Fruit fly (Drosophila melanogaster) whole organism, wandering third instar larva: ENCODE results near the gene CG13127.
A peak's percentile ranks its signal among the peaks of the same experiment; 100 is the strongest.

ENCODE experiments used
- Abd-B ChIP-seq: fragments of >200 bp; optimal IDR thresholded peaks from 2 replicates; lab custom pipeline; 2017; ENCODE audit warnings: missing biosample characterization, missing genetic modification characterization
- CG32264 ChIP-seq: fragments of 200-800 bp; sonication (Bioruptor generic); optimal IDR thresholded peaks from 2 replicates; lab custom pipeline; 2016; ENCODE audit warnings: missing biosample characterization, missing genetic modification characterization
- CG9705 ChIP-seq: fragments of 200-800 bp; sonication (Bioruptor generic); optimal IDR thresholded peaks from 2 replicates; lab custom pipeline; 2018; ENCODE audit warnings: missing biosample characterization, mild to moderate bottlenecking, missing genetic modification characterization
- CrebA ChIP-seq: fragments of 200-800 bp; sonication (Bioruptor generic); optimal IDR thresholded peaks from 2 replicates; lab custom pipeline; 2016; ENCODE audit warnings: missing biosample characterization, mild to moderate bottlenecking, missing genetic modification characterization, borderline replicate concordance
- Dfd ChIP-seq: fragments of >200 bp; optimal IDR thresholded peaks from 2 replicates; lab custom pipeline; 2017; ENCODE audit warnings: missing biosample characterization, missing genetic modification characterization
- Dif ChIP-seq: fragments of 200-275, 200-300 bp; sonication (Bioruptor generic); optimal IDR thresholded peaks from 2 replicates; lab custom pipeline; 2018; ENCODE audit warnings: missing biosample characterization, missing genetic modification characterization; ENCODE audit not compliant: partially characterized antibody
- GATAd ChIP-seq: sonication (Bioruptor generic); optimal IDR thresholded peaks from 2 replicates; lab custom pipeline; 2016; ENCODE audit warnings: missing biosample characterization, missing genetic modification characterization
- HLH106 ChIP-seq: fragments of 200-800 bp; optimal IDR thresholded peaks from 3 replicates; lab custom pipeline; 2019; ENCODE audit warnings: missing biosample characterization, mild to moderate bottlenecking, missing genetic modification characterization, moderate library complexity
- Hnf4 ChIP-seq: fragments of 200-800 bp; sonication (Bioruptor generic); optimal IDR thresholded peaks from 2 replicates; lab custom pipeline; 2016; ENCODE audit warnings: missing biosample characterization, mild to moderate bottlenecking, missing genetic modification characterization
- Hr78 ChIP-seq: fragments of >200 bp; optimal IDR thresholded peaks from 2 replicates; lab custom pipeline; 2017; ENCODE audit warnings: missing biosample characterization, missing genetic modification characterization
- Hr83 ChIP-seq: fragments of 200-300 bp; sonication (Bioruptor generic); optimal IDR thresholded peaks from 2 replicates; lab custom pipeline; 2016; ENCODE audit warnings: missing biosample characterization, mild to moderate bottlenecking, missing genetic modification characterization, moderate library complexity; ENCODE audit not compliant: poor library complexity, severe bottlenecking
- Jra ChIP-seq: sonication (Bioruptor generic); optimal IDR thresholded peaks from 2 replicates; lab custom pipeline; 2016; ENCODE audit warnings: missing biosample characterization, missing genetic modification characterization
- Mio ChIP-seq: sonication (Bioruptor generic); optimal IDR thresholded peaks from 2 replicates; lab custom pipeline; 2016; ENCODE audit warnings: missing biosample characterization, missing genetic modification characterization
- Myc ChIP-seq: fragments of >200 bp; optimal IDR thresholded peaks from 2 replicates; lab custom pipeline; 2017
- N ChIP-seq: fragments of >200 bp; optimal IDR thresholded peaks from 2 replicates; lab custom pipeline; 2018; ENCODE audit warnings: missing biosample characterization, missing external identifiers, missing genetic modification characterization
- OdsH ChIP-seq: fragments of 200-800 bp; sonication (Bioruptor generic); optimal IDR thresholded peaks from 2 replicates; lab custom pipeline; 2016; ENCODE audit warnings: missing biosample characterization, mild to moderate bottlenecking, missing genetic modification characterization
- Rel ChIP-seq, 2 experiments: fragments of 200-800 bp; sonication (Bioruptor generic) in 1 of 2; optimal IDR thresholded peaks; 2 replicates in 1 of 2; 3 replicates in 1 of 2; lab custom pipeline; 2016 to 2019; ENCODE audit warnings: mild to moderate bottlenecking in 2 of 2, missing biosample characterization in 2 of 2, missing genetic modification characterization in 2 of 2, moderate library complexity in 1 of 2
- Sp1 ChIP-seq: fragments of 200-800 bp; sonication (Bioruptor generic); optimal IDR thresholded peaks from 3 replicates; lab custom pipeline; 2019; ENCODE audit warnings: missing biosample characterization, mild to moderate bottlenecking, missing genetic modification characterization, moderate library complexity
- Vsx2 ChIP-seq: fragments of 200-300, 225-300 bp; sonication (Bioruptor generic); optimal IDR thresholded peaks from 2 replicates; lab custom pipeline; 2018; ENCODE audit warnings: missing biosample characterization, missing genetic modification characterization; ENCODE audit not compliant: partially characterized antibody
- br ChIP-seq: fragments of 200-800 bp; sonication (Bioruptor generic); optimal IDR thresholded peaks from 2 replicates; lab custom pipeline; 2016; ENCODE audit warnings: missing biosample characterization, missing genetic modification characterization
- brk ChIP-seq: fragments of 200-800 bp; sonication (Bioruptor generic); optimal IDR thresholded peaks from 2 replicates; lab custom pipeline; 2016; ENCODE audit warnings: missing biosample characterization, mild to moderate bottlenecking, missing genetic modification characterization
- dl ChIP-seq, 2 experiments: fragments of 175-275, 200-275 bp in 1 of 2; fragments of 200-275 bp in 1 of 2; sonication (Bioruptor generic); optimal IDR thresholded peaks; lab custom pipeline; 2018; ENCODE audit warnings: mild to moderate bottlenecking in 2 of 2, missing biosample characterization in 2 of 2, missing genetic modification characterization in 2 of 2, moderate library complexity in 2 of 2; ENCODE audit not compliant: partially characterized antibody in 2 of 2, insufficient read depth in 1 of 2
- dmrt93B ChIP-seq: fragments of 200-800 bp; sonication (Bioruptor generic); optimal IDR thresholded peaks from 2 replicates; lab custom pipeline; 2018; ENCODE audit warnings: missing biosample characterization, mild to moderate bottlenecking, missing genetic modification characterization
- dsf ChIP-seq: sonication (Bioruptor generic); optimal IDR thresholded peaks from 2 replicates; lab custom pipeline; 2016; ENCODE audit warnings: missing biosample characterization, missing genetic modification characterization, borderline replicate concordance
- ey ChIP-seq: fragments of 200-800 bp; sonication (Bioruptor generic); optimal IDR thresholded peaks from 2 replicates; lab custom pipeline; 2016; ENCODE audit warnings: missing biosample characterization, missing genetic modification characterization
- foxo ChIP-seq, 2 experiments: fragments of 200-800 bp; sonication (Bioruptor generic); optimal IDR thresholded peaks; 2 replicates in 1 of 2; 3 replicates in 1 of 2; lab custom pipeline; 2016 to 2017; ENCODE audit warnings: missing biosample characterization in 2 of 2, missing genetic modification characterization in 2 of 2
- fru ChIP-seq: fragments of 200-800 bp; sonication (Bioruptor generic); optimal IDR thresholded peaks from 3 replicates; lab custom pipeline; 2016; ENCODE audit warnings: missing biosample characterization, mild to moderate bottlenecking, missing genetic modification characterization
- h ChIP-seq: fragments of 200-800 bp; sonication (Bioruptor generic); optimal IDR thresholded peaks from 3 replicates; lab custom pipeline; 2016; ENCODE audit warnings: missing biosample characterization, mild to moderate bottlenecking, missing genetic modification characterization
- jim ChIP-seq: fragments of 175-275, 200-325 bp; sonication (Bioruptor generic); optimal IDR thresholded peaks from 2 replicates; lab custom pipeline; 2016; ENCODE audit warnings: missing biosample characterization, mild to moderate bottlenecking, missing genetic modification characterization
- lola ChIP-seq: fragments of >200 bp; optimal IDR thresholded peaks from 2 replicates; lab custom pipeline; 2017; ENCODE audit warnings: missing biosample characterization, missing genetic modification characterization
- pan ChIP-seq: fragments of >200 bp; optimal IDR thresholded peaks from 2 replicates; lab custom pipeline; 2017
- psq ChIP-seq: fragments of 200-800 bp; sonication (Bioruptor generic); optimal IDR thresholded peaks from 3 replicates; lab custom pipeline; 2017; ENCODE audit warnings: missing biosample characterization, mild to moderate bottlenecking, missing genetic modification characterization, moderate library complexity
- rgr ChIP-seq: fragments of 200-800 bp; sonication (Bioruptor generic); optimal IDR thresholded peaks from 3 replicates; lab custom pipeline; 2016; ENCODE audit warnings: missing biosample characterization, mild to moderate bottlenecking, missing genetic modification characterization
- sage ChIP-seq: fragments of 200-800 bp; sonication (Bioruptor generic); optimal IDR thresholded peaks from 2 replicates; lab custom pipeline; 2016; ENCODE audit warnings: missing biosample characterization, mild to moderate bottlenecking, missing genetic modification characterization
- sv ChIP-seq: fragments of 200-800 bp; sonication (Bioruptor generic); optimal IDR thresholded peaks from 3 replicates; lab custom pipeline; 2016; ENCODE audit warnings: missing biosample characterization, missing genetic modification characterization
- tai ChIP-seq: sonication (Bioruptor generic); optimal IDR thresholded peaks from 2 replicates; lab custom pipeline; 2016; ENCODE audit warnings: missing biosample characterization, missing genetic modification characterization
- usp ChIP-seq: fragments of >200 bp; optimal IDR thresholded peaks from 2 replicates; lab custom pipeline; 2017; ENCODE audit warnings: missing biosample characterization, missing genetic modification characterization
- woc ChIP-seq: sonication (Bioruptor generic); optimal IDR thresholded peaks from 2 replicates; lab custom pipeline; 2016; ENCODE audit warnings: missing biosample characterization, mild to moderate bottlenecking, missing genetic modification characterization

CG13127 gene

dm6 chr2L:9994382-9994781 lies 32.1 kb upstream of the CG13127 start:
- TF ChIP-seq Abd-B (GFP tag; lab: Kevin White, UChicago) (no peak), Dfd (GFP tag; lab: Kevin White, UChicago) (peak; percentile 93)
- TF ChIP-seq, all 38 proteins: peak for 1

- TF ChIP-seq CrebA: no peak
- no peak for TF ChIP-seq Dif (GFP tag; lab: Kevin White, UChicago)
- TF ChIP-seq foxo (GFP tag; optimal IDR thresholded peaks at IDR 0.05; lab: Kevin White, UChicago): peak in 1 of 2 experiments; percentile 18
- no peak for TF ChIP-seq pan
- peak; percentile 10 for TF ChIP-seq fru
- TF ChIP-seq br: no peak
Measured at dm6 chr2L:9996553-9996952, 29.9 kb upstream of the CG13127 start.

- no peak for TF ChIP-seq OdsH (GFP tag; lab: Kevin White, UChicago)
Measured at dm6 chr2L:10002408-10003358, 23.8 kb upstream of the CG13127 start, which contains the start of the genes CG31875 and SoYb. CG31875 (minus strand) TSS chr2L:10002736. SoYb (minus strand) TSS chr2L:10002736.

- TF ChIP-seq psq (GFP tag; lab: Kevin White, UChicago) (peak; percentile 28), sv (peak; percentile 39), dl (GFP tag; optimal IDR thresholded peaks at IDR 0.05; lab: Kevin White, UChicago; ENCODE audit: insufficient read depth in 1 of 2, partially characterized antibody in 2 of 2) (no peak), CG9705 (peak; percentile 60), sage (GFP tag; lab: Kevin White, UChicago) (no peak), Abd-B (GFP tag; lab: Kevin White, UChicago) (no peak), Jra (GFP tag; lab: Kevin White, UChicago) (peak; percentile 41), br (peak; percentile 62), usp (GFP tag; lab: Kevin White, UChicago) (no peak), Myc (lab: Kevin White, UChicago) (peak; percentile 5), N (GFP tag; lab: Kevin White, UChicago) (no peak), rgr (GFP tag; lab: Kevin White, UChicago) (peak; percentile 81), Dfd (GFP tag; lab: Kevin White, UChicago) (no peak), OdsH (GFP tag; lab: Kevin White, UChicago) (peak; percentile 55), CrebA (no peak), pan (no peak), tai (GFP tag; lab: Kevin White, UChicago) (no peak), woc (GFP tag; lab: Kevin White, UChicago) (peak; percentile 59), Mio (no peak), ey (GFP tag; lab: Kevin White, UChicago) (peak; percentile 36), Hr83 (GFP tag; lab: Kevin White, UChicago) (peak; percentile 96), Vsx2 (GFP tag; lab: Kevin White, UChicago) (peak; percentile 58), brk (GFP tag; lab: Kevin White, UChicago) (peak; percentile 54), h (GFP tag; lab: Kevin White, UChicago) (peak; percentile 78), CG32264 (no peak), Rel (GFP tag; optimal IDR thresholded peaks at IDR 0.05; lab: Kevin White, UChicago) (no peak), Rel (tag; optimal IDR thresholded peaks at IDR 0.05; lab: Kevin White, UChicago) (no peak), dsf (GFP tag; lab: Kevin White, UChicago) (no peak), lola (no peak), Hr78 (no peak), foxo (GFP tag; optimal IDR thresholded peaks at IDR 0.05; lab: Kevin White, UChicago) (peak in 1 of 2 experiments; percentile 77), dmrt93B (GFP tag; lab: Kevin White, UChicago) (peak; percentile 57), Sp1 (peak; percentile 62), Dif (GFP tag; lab: Kevin White, UChicago) (peak; percentile 6), HLH106 (tag; lab: Kevin White, UChicago) (peak; percentile 62), jim (GFP tag; lab: Kevin White, UChicago) (peak; percentile 62), Hnf4 (GFP tag; lab: Kevin White, UChicago) (peak; percentile 66), fru (no peak), GATAd (peak; percentile 4)
Measured at dm6 chr2L:10003593-10003992, 22.9 kb upstream of the CG13127 start, which contains the start of gene Ndf. Ndf (plus strand) TSS chr2L:10003832.
